Worm (Caenorhabditis elegans): ENCODE data around the gene pud-1.2.
"Not testable (repeated sequence)": the region's sequence is repeated elsewhere in the genome, so short reads cannot be mapped to it uniquely, and the experiment has no call there.

The pud-1.2 gene

DNA sequence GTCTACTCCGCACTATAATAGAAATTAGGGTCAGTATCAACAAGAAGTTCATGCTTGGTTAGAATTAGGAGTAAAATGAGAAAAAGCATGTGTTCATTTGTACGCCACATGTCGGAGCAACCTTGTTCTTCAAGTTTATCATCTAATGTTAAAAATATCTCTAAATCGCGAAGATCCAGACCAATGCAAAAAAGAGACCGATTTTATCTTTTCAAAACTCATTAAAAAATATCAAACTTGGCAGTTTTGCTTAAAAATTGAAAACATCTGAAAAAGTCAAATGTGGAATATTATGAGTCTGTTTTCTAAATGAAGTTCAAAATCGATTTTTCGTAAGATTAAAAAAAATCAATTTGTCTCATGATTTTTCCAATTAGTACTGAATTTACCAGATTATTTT, 1.4 kb downstream of the pud-1.2 start, which contains the start of gene Y19D10B.6:
TSS of gene Y19D10B.6 (minus strand) at position 101 of the 400 bp plus-strand sequence.
- not testable (repeated sequence) for TF ChIP-seq mep-1 (tag; optimal IDR thresholded peaks at IDR 0.05); bed-3 (GFP tag; optimal IDR thresholded peaks at IDR 0.05); nhr-237 (tag; optimal IDR thresholded peaks at IDR 0.05)

DNA sequence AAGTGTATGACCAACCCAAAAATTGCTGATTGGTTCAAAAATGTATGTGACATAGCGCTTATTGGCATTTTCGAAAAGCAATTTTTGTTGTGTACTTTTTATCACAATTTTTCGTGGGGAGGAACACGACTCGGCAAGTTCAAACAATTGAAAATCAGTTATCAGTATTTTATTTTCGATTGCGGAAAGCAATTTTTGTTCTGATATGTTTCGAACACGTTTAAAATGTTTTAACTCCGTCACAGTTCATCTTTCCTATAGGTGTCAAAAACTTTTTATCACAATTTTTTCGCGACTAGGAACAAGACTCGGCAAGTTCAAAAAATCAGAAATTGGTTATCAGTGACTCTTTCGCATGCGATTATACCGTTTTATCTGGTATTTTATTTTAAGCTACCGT, 14.1 kb downstream of the pud-1.2 start:
- TF ChIP-seq mab-5 (tag; optimal IDR thresholded peaks at IDR 0.05) (no peak), bed-3 (GFP tag; optimal IDR thresholded peaks at IDR 0.05) (no peak), lsy-2 (tag; optimal IDR thresholded peaks at IDR 0.05) (no peak), cnd-1 (tag; optimal IDR thresholded peaks at IDR 0.05) (no peak), flh-1 (GFP tag; optimal IDR thresholded peaks at IDR 0.05) (no peak), blmp-1 (tag; optimal IDR thresholded peaks at IDR 0.05) (no peak)

DNA sequence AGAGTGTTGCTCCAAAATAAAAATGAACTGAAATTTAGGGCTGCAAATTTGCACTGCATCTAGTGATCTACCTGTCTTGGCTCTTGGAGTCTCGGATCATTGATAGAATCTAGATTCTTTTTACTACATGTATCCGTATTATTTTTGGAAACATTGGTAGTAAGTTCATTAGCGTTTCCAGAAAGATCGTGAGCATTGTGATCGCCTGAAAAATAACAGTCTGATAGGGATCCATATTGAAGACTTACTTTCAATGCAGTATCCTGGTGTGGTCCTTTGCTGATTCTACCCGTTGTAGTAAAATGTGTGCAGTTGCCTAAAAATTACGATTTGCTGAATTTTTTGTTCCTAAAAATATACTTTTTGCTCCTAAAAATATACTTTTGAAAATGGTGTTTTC, 16.0 kb downstream of the pud-1.2 start:
- TF ChIP-seq drap-1 (GFP tag; optimal IDR thresholded peaks at IDR 0.05), result no peak
- TF ChIP-seq elt-1 (tag; optimal IDR thresholded peaks at IDR 0.05; ENCODE audit: borderline replicate concordance, insufficient read depth), result no peak
- TF ChIP-seq elt-3 (tag; optimal IDR thresholded peaks at IDR 0.05), result no peak
- no peak for TF ChIP-seq mep-1 (tag; optimal IDR thresholded peaks at IDR 0.05)
- no peak for TF ChIP-seq lin-32 (GFP tag; optimal IDR thresholded peaks at IDR 0.05)
- no peak for TF ChIP-seq bed-3 (GFP tag; optimal IDR thresholded peaks at IDR 0.05)
- TF ChIP-seq mls-2 (tag; optimal IDR thresholded peaks at IDR 0.05), result no peak
- TF ChIP-seq ztf-11 (tag; optimal IDR thresholded peaks at IDR 0.05), result no peak
- TF ChIP-seq cnd-1 (tag; optimal IDR thresholded peaks at IDR 0.05), result no peak
- no peak for TF ChIP-seq unc-39 (tag; optimal IDR thresholded peaks at IDR 0.05)
- TF ChIP-seq zip-8 (tag; optimal IDR thresholded peaks at IDR 0.05), result no peak
- no peak for TF ChIP-seq ces-1 (GFP tag; optimal IDR thresholded peaks at IDR 0.05)
- no peak for TF ChIP-seq ceh-43 (GFP tag; optimal IDR thresholded peaks at IDR 0.05)
- TF ChIP-seq lsy-2 (tag; optimal IDR thresholded peaks at IDR 0.05), result no peak

DNA sequence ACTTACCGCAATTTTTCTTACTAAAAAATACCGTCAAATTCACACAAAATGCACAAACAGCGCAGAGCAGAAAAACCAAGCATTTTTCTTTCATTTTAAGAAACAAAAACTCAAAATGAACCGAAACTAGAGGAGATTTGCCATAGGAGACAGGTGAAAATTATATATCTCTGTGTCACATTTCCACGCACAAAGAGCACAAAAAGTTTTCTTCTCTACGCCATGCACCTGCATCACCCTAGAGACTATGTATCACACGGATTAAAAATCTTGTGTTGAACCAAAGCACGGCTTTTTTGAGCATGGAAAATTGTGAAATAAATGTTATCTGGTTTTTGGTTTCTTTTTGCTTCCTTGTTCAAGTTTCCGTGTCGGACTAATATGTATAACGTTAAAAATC, 18.6 kb downstream of the pud-1.2 start, which contains the start of gene irld-15:
TSS of gene irld-15 (minus strand) at position 101 of the 400 bp plus-strand sequence.
- TF ChIP-seq mab-5 (tag; optimal IDR thresholded peaks at IDR 0.05) (no peak), ceh-83 (GFP tag; optimal IDR thresholded peaks at IDR 0.05) (no peak), ztf-11 (tag; optimal IDR thresholded peaks at IDR 0.05) (no peak), cnd-1 (tag; optimal IDR thresholded peaks at IDR 0.05) (no peak), nhr-12 (tag; optimal IDR thresholded peaks at IDR 0.05) (no peak), sptf-1 (tag; optimal IDR thresholded peaks at IDR 0.05) (no peak), tbx-8 (GFP tag; optimal IDR thresholded peaks at IDR 0.05) (no peak), lsy-2 (tag; optimal IDR thresholded peaks at IDR 0.05) (no peak), hlh-1 (tag; optimal IDR thresholded peaks at IDR 0.05) (no peak), ceh-43 (GFP tag; optimal IDR thresholded peaks at IDR 0.05) (no peak), nhr-2 (tag; optimal IDR thresholded peaks at IDR 0.05) (no peak), drap-1 (GFP tag; optimal IDR thresholded peaks at IDR 0.05) (no peak)

DNA sequence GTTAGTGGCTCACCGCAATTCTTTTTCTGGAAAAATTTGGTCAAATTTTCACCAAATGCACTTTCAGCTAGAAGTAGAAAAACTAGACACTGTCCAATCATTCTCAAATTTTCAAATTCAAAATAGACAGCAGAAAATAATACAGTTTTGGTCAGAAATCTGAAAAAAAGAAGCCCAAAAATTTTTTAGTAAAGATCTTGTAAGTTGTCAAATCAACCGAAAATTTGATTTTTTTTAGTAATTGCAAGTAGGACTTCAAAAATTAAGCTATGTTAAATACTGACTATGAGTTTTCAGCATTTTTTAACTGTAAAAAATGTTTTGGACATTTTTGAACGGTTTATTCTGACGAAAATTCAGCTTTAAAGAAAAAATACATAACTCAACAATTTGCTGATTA, 21.5 kb downstream of the pud-1.2 start, which contains the start of gene Y19D10B.8:
TSS of gene Y19D10B.8 (minus strand) at position 101 of the 400 bp plus-strand sequence.
- TF ChIP-seq bed-3 (GFP tag; optimal IDR thresholded peaks at IDR 0.05) (no peak), ceh-43 (GFP tag; optimal IDR thresholded peaks at IDR 0.05) (no peak), tbx-8 (GFP tag; optimal IDR thresholded peaks at IDR 0.05) (no peak), ceh-39 (tag; optimal IDR thresholded peaks at IDR 0.05) (no peak), flh-1 (GFP tag; optimal IDR thresholded peaks at IDR 0.05) (no peak)

DNA sequence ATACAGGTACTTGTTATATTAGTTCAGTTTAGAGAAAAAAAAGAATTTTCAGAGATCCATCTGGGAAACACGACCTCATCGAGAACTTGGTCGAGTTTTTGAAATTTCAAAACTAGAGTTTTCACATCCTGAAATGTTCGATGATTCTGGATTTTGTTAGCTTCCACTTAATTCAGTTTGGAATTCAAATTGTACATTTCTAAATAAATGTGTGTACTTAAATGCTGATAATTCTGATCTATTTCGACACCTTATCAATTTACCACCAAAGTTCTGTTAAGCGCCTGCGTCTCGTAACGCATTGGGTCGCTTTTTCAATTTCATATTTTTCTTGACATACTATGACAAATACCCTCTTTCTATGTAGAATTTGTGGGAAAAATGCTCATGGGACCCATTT, 27.8 kb downstream of the pud-1.2 start, which contains the start of gene nhr-226:
TSS of gene nhr-226 (plus strand) at position 301 of the 400 bp plus-strand sequence.
- no peak for TF ChIP-seq ceh-39 (tag; optimal IDR thresholded peaks at IDR 0.05)
- no peak for TF ChIP-seq nhr-2 (tag; optimal IDR thresholded peaks at IDR 0.05)
- TF ChIP-seq ceh-83 (GFP tag; optimal IDR thresholded peaks at IDR 0.05), result no peak
- no peak for TF ChIP-seq unc-39 (tag; optimal IDR thresholded peaks at IDR 0.05)
- no peak for TF ChIP-seq ham-2 (GFP tag; optimal IDR thresholded peaks at IDR 0.05)
- TF ChIP-seq nhr-28 (tag; optimal IDR thresholded peaks at IDR 0.05), result no peak
- no peak for TF ChIP-seq hlh-1 (tag; optimal IDR thresholded peaks at IDR 0.05)
- TF ChIP-seq unc-120 (tag; optimal IDR thresholded peaks at IDR 0.05; ENCODE audit: poor library complexity, severe bottlenecking), result no peak
- TF ChIP-seq snpc-4 (tag; optimal IDR thresholded peaks at IDR 0.05), result no peak
- TF ChIP-seq M03D4.4 (tag; optimal IDR thresholded peaks at IDR 0.05), result no peak
- TF ChIP-seq mep-1 (tag; optimal IDR thresholded peaks at IDR 0.05), result no peak
- TF ChIP-seq sptf-1 (tag; optimal IDR thresholded peaks at IDR 0.05), result no peak
- no peak for TF ChIP-seq ces-1 (GFP tag; optimal IDR thresholded peaks at IDR 0.05)
- TF ChIP-seq flh-1 (GFP tag; optimal IDR thresholded peaks at IDR 0.05), result no peak
- TF ChIP-seq lin-13 (tag; optimal IDR thresholded peaks at IDR 0.05), result no peak
- TF ChIP-seq elt-3 (tag; optimal IDR thresholded peaks at IDR 0.05), result no peak
- TF ChIP-seq unc-62 (GFP tag; optimal IDR thresholded peaks at IDR 0.05), result no peak

All from whole organism, mixed stage, embryonic.